Fruit fly (Drosophila melanogaster) whole organism, embryonic: ENCODE data around the gene Sap30.

Source experiments
- Atf3 ChIP-seq: fragments of 200-800 bp; sonication (Bioruptor generic); optimal IDR thresholded peaks from 3 replicates; lab custom pipeline; 2016; ENCODE audit warnings: missing biosample characterization, missing genetic modification characterization
- Bteb2 ChIP-seq: fragments of 200-800 bp; sonication (Bioruptor generic); optimal IDR thresholded peaks from 2 replicates; lab custom pipeline; 2016; ENCODE audit warnings: missing biosample characterization, missing genetic modification characterization
- CG1024 ChIP-seq: fragments of 200-800 bp; sonication (Bioruptor generic); IDR thresholded peaks from 2 replicates; pipeline ENCODE4 v1.3.6; 2022; ENCODE audit warnings: missing biosample characterization, missing genetic modification characterization
- CG10462 ChIP-seq: fragments of 200-800 bp; sonication (Bioruptor generic); optimal IDR thresholded peaks from 2 replicates; lab custom pipeline; 2016; ENCODE audit warnings: missing biosample characterization, missing genetic modification characterization
- CG10654 ChIP-seq: fragments of 200-800 bp; sonication (Bioruptor generic); optimal IDR thresholded peaks from 2 replicates; lab custom pipeline; 2016; ENCODE audit warnings: missing biosample characterization, missing genetic modification characterization
- CG11456 ChIP-seq: fragments of 200-800 bp; sonication (Bioruptor generic); IDR thresholded peaks from 3 replicates; pipeline ENCODE4 v1.3.6; 2022; ENCODE audit warnings: missing biosample characterization, missing genetic modification characterization
- CG12299 ChIP-seq: fragments of 200-800 bp; sonication (Bioruptor generic); optimal IDR thresholded peaks from 2 replicates; lab custom pipeline; 2018; ENCODE audit warnings: missing biosample characterization, mild to moderate bottlenecking, missing genetic modification characterization
- CG13123 ChIP-seq: fragments of 200-800 bp; sonication (Bioruptor generic); optimal IDR thresholded peaks from 2 replicates; lab custom pipeline; 2016; ENCODE audit warnings: missing biosample characterization, missing genetic modification characterization
- CG17359 ChIP-seq: fragments of 200-800 bp; sonication (Bioruptor generic); optimal IDR thresholded peaks from 3 replicates; lab custom pipeline; 2018; ENCODE audit warnings: missing biosample characterization, mild to moderate bottlenecking, missing genetic modification characterization, moderate library complexity
- CG17612 ChIP-seq: fragments of 200-800 bp; sonication (Bioruptor generic); IDR thresholded peaks from 2 replicates; pipeline ENCODE4 v1.3.6; 2022; ENCODE audit warnings: missing biosample characterization, missing genetic modification characterization
- CG2116 ChIP-seq: fragments of 200-800 bp; sonication (Bioruptor generic); optimal IDR thresholded peaks from 3 replicates; lab custom pipeline; 2018; ENCODE audit warnings: missing biosample characterization, mild to moderate bottlenecking, missing genetic modification characterization
- CG2120 ChIP-seq: fragments of 200-800 bp; sonication (Bioruptor generic); optimal IDR thresholded peaks from 3 replicates; lab custom pipeline; 2016; ENCODE audit warnings: missing biosample characterization, missing genetic modification characterization
- CG2712 ChIP-seq: fragments of 200-800 bp; optimal IDR thresholded peaks from 3 replicates; lab custom pipeline; 2019; ENCODE audit warnings: missing biosample characterization, mild to moderate bottlenecking, missing genetic modification characterization, moderate library complexity
- CG30020 ChIP-seq: fragments of 200-800 bp; optimal IDR thresholded peaks from 2 replicates; lab custom pipeline; 2019; ENCODE audit warnings: missing biosample characterization, mild to moderate bottlenecking, missing genetic modification characterization, moderate library complexity
- CG3065 ChIP-seq: fragments of 200-800 bp; sonication (Bioruptor generic); optimal IDR thresholded peaks from 2 replicates; lab custom pipeline; 2016; ENCODE audit warnings: missing biosample characterization, missing genetic modification characterization
- CG31224 ChIP-seq: fragments of 200-800 bp; sonication (Bioruptor generic); IDR thresholded peaks from 2 replicates; pipeline ENCODE4 v1.3.6; 2022; ENCODE audit warnings: missing biosample characterization, missing genetic modification characterization
- CG33213 ChIP-seq: fragments of 200-800 bp; sonication (Bioruptor generic); optimal IDR thresholded peaks from 3 replicates; lab custom pipeline; 2016; ENCODE audit warnings: missing biosample characterization, missing genetic modification characterization
- CG4707 ChIP-seq: fragments of 200-800 bp; sonication (Bioruptor generic); optimal IDR thresholded peaks from 2 replicates; lab custom pipeline; 2018; ENCODE audit warnings: missing biosample characterization, mild to moderate bottlenecking, missing genetic modification characterization, moderate library complexity
- CG6765 ChIP-seq: fragments of 200-800 bp; sonication (Bioruptor generic); optimal IDR thresholded peaks from 3 replicates; lab custom pipeline; 2017; ENCODE audit warnings: missing biosample characterization, mild to moderate bottlenecking, missing genetic modification characterization
- CG6854 ChIP-seq: fragments of 200-800 bp; sonication (Bioruptor generic); optimal IDR thresholded peaks from 3 replicates; lab custom pipeline; 2017; ENCODE audit warnings: missing biosample characterization, mild to moderate bottlenecking, missing genetic modification characterization
- CG7963 ChIP-seq: fragments of 200-800 bp; sonication (Bioruptor generic); IDR thresholded peaks from 3 replicates; pipeline ENCODE4 v1.3.6; 2022; ENCODE audit warnings: missing biosample characterization, missing genetic modification characterization; ENCODE audit not compliant: partially characterized antibody
- CG8089 ChIP-seq: fragments of 200-800 bp; sonication (Bioruptor generic); optimal IDR thresholded peaks from 3 replicates; lab custom pipeline; 2016; ENCODE audit warnings: missing biosample characterization, missing genetic modification characterization
- CG9876 ChIP-seq: fragments of 200-800 bp; sonication (Bioruptor generic); optimal IDR thresholded peaks from 2 replicates; lab custom pipeline; 2016; ENCODE audit warnings: missing biosample characterization, missing genetic modification characterization
- Camta ChIP-seq: fragments of 200-800 bp; sonication (Bioruptor generic); optimal IDR thresholded peaks from 2 replicates; lab custom pipeline; 2016; ENCODE audit warnings: missing biosample characterization, missing genetic modification characterization
- Dfd ChIP-seq, 2 experiments: fragments of >200 bp; optimal IDR thresholded peaks; 2 replicates each; lab custom pipeline; 2017; ENCODE audit warnings: missing biosample characterization in 2 of 2, missing genetic modification characterization in 2 of 2
- Dp ChIP-seq: fragments of 200-800 bp; sonication (Bioruptor generic); optimal IDR thresholded peaks from 2 replicates; lab custom pipeline; 2018; ENCODE audit warnings: missing biosample characterization, mild to moderate bottlenecking, missing genetic modification characterization, moderate library complexity
- Drgx ChIP-seq: fragments of 200-800 bp; sonication (Bioruptor generic); IDR thresholded peaks from 2 replicates; pipeline ENCODE4 v1.3.6; 2022; ENCODE audit warnings: missing biosample characterization, missing genetic modification characterization
- E2f1 ChIP-seq: fragments of 200-800 bp; sonication (Bioruptor generic); IDR thresholded peaks from 2 replicates; pipeline ENCODE4 v1.3.6; 2022; ENCODE audit warnings: missing biosample characterization, missing genetic modification characterization
- Hmx ChIP-seq: fragments of 200-800 bp; sonication (Bioruptor generic); optimal IDR thresholded peaks from 2 replicates; lab custom pipeline; 2016; ENCODE audit warnings: missing biosample characterization, missing genetic modification characterization
- Hsf ChIP-seq: fragments of 200-800 bp; sonication (Bioruptor generic); optimal IDR thresholded peaks from 3 replicates; lab custom pipeline; 2016; ENCODE audit warnings: missing biosample characterization, missing genetic modification characterization
- Mrtf ChIP-seq: fragments of 200-800 bp; sonication (Bioruptor generic); IDR thresholded peaks from 3 replicates; pipeline ENCODE4 v1.3.6; 2022; ENCODE audit warnings: missing biosample characterization, missing genetic modification characterization
- Oaz ChIP-seq: fragments of 200-800 bp; sonication (Bioruptor generic); IDR thresholded peaks from 2 replicates; pipeline ENCODE4 v1.3.6; 2022; ENCODE audit warnings: missing biosample characterization, missing genetic modification characterization
- Sox100B ChIP-seq: fragments of 200-800 bp; sonication (Bioruptor generic); optimal IDR thresholded peaks from 3 replicates; lab custom pipeline; 2018; ENCODE audit warnings: missing biosample characterization, mild to moderate bottlenecking, missing genetic modification characterization
- Tbp ChIP-seq: fragments of >200 bp; optimal IDR thresholded peaks from 2 replicates; lab custom pipeline; 2018; ENCODE audit warnings: missing biosample characterization, missing genetic modification characterization
- ab ChIP-seq: fragments of 200-800 bp; sonication (Bioruptor generic); optimal IDR thresholded peaks from 2 replicates; lab custom pipeline; 2016; ENCODE audit warnings: missing biosample characterization, missing genetic modification characterization
- ac ChIP-seq: fragments of 200-800 bp; sonication (Bioruptor generic); optimal IDR thresholded peaks from 3 replicates; lab custom pipeline; 2017; ENCODE audit warnings: missing biosample characterization, mild to moderate bottlenecking, missing genetic modification characterization
- az2 ChIP-seq: fragments of 200-800 bp; sonication (Bioruptor generic); optimal IDR thresholded peaks from 3 replicates; lab custom pipeline; 2016; ENCODE audit warnings: missing biosample characterization, missing genetic modification characterization
- en ChIP-seq: fragments of 200-800 bp; sonication (Bioruptor generic); optimal IDR thresholded peaks from 2 replicates; lab custom pipeline; 2016; ENCODE audit warnings: missing biosample characterization, missing genetic modification characterization
- esg ChIP-seq: fragments of 200-800 bp; sonication (Bioruptor generic); conservative IDR thresholded peaks from 2 replicates; pipeline ENCODE4 v1.3.6; 2022; ENCODE audit warnings: missing biosample characterization, missing genetic modification characterization
- fd102C ChIP-seq: fragments of 200-800 bp; sonication (Bioruptor generic); optimal IDR thresholded peaks from 2 replicates; lab custom pipeline; 2018; ENCODE audit warnings: missing biosample characterization, mild to moderate bottlenecking, missing genetic modification characterization, moderate library complexity
- gfzf ChIP-seq: fragments of 200-800 bp; sonication (Bioruptor generic); optimal IDR thresholded peaks from 2 replicates; lab custom pipeline; 2016; ENCODE audit warnings: missing biosample characterization, mild to moderate bottlenecking, missing genetic modification characterization, moderate library complexity
- grau ChIP-seq: fragments of 200-800 bp; optimal IDR thresholded peaks from 3 replicates; lab custom pipeline; 2019; ENCODE audit warnings: missing biosample characterization, mild to moderate bottlenecking, missing genetic modification characterization, moderate library complexity
- grn ChIP-seq: fragments of 200-800 bp; sonication (Bioruptor generic); optimal IDR thresholded peaks from 3 replicates; lab custom pipeline; 2017; ENCODE audit warnings: missing biosample characterization, missing genetic modification characterization
- gsb ChIP-seq: fragments of 200-800 bp; sonication (Bioruptor generic); IDR thresholded peaks from 2 replicates; pipeline ENCODE4 v1.3.6; 2022; ENCODE audit warnings: missing biosample characterization, missing genetic modification characterization
- ind ChIP-seq: fragments of 200-800 bp; sonication (Bioruptor generic); optimal IDR thresholded peaks from 3 replicates; lab custom pipeline; 2016; ENCODE audit warnings: missing biosample characterization, missing genetic modification characterization
- jigr1 ChIP-seq: fragments of 200-800 bp; sonication (Bioruptor generic); IDR thresholded peaks from 3 replicates; pipeline ENCODE4 v1.3.6; 2022; ENCODE audit warnings: missing biosample characterization, missing genetic modification characterization
- nau ChIP-seq: fragments of 200-800 bp; sonication (Bioruptor generic); optimal IDR thresholded peaks from 3 replicates; lab custom pipeline; 2017; ENCODE audit warnings: missing biosample characterization, mild to moderate bottlenecking, missing genetic modification characterization, missing genetic modification reagents
- odd ChIP-seq: fragments of 200-800 bp; sonication (Bioruptor generic); optimal IDR thresholded peaks from 2 replicates; lab custom pipeline; 2017; ENCODE audit warnings: missing biosample characterization, mild to moderate bottlenecking, missing genetic modification characterization
- otp ChIP-seq: fragments of 200-800 bp; sonication (Bioruptor generic); IDR thresholded peaks from 3 replicates; pipeline ENCODE4, ENCODE4 v1.3.6; 2022; ENCODE audit warnings: missing biosample characterization, missing genetic modification characterization
- pzg ChIP-seq: fragments of 200-800 bp; sonication (Bioruptor generic); optimal IDR thresholded peaks from 3 replicates; lab custom pipeline; 2018; ENCODE audit warnings: missing biosample characterization, mild to moderate bottlenecking, missing genetic modification characterization, moderate library complexity
- ssp ChIP-seq: fragments of 200-800 bp; sonication (Bioruptor generic); IDR thresholded peaks from 2 replicates; pipeline ENCODE4 v1.3.6; 2022; ENCODE audit warnings: missing biosample characterization, missing genetic modification characterization
- sug ChIP-seq: fragments of 200-800 bp; optimal IDR thresholded peaks from 2 replicates; lab custom pipeline; 2019; ENCODE audit warnings: missing biosample characterization, mild to moderate bottlenecking, missing genetic modification characterization, moderate library complexity
- usp ChIP-seq: fragments of >200 bp; optimal IDR thresholded peaks from 2 replicates; lab custom pipeline; 2017; ENCODE audit warnings: missing biosample characterization, missing genetic modification characterization
- wor ChIP-seq: fragments of 200-800 bp; sonication (Bioruptor generic); IDR thresholded peaks from 2 replicates; pipeline ENCODE4 v1.3.6; 2022; ENCODE audit warnings: missing biosample characterization, missing genetic modification characterization

The Sap30 gene

DNA sequence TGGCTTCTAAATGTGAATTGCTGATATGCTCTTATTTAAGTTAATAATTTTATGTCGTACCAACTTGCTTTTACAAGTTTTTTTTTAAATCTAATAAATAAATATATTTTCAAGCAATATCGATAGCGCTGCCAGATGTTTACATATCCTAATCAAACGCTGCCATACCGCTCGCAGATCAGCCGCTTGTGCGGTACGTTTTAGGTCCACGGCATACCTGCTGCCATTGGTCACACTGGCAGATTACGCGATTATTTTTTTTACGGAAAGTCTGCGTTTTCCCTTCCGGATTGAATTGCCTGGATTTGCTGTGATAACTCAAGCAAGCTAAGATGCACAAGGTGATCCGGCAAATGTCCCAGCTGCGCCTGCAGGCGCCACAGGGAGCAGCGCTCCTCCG is 3.3 kb upstream of the Sap30 start, which contains the start of gene mRpL22 (continued):
- TF ChIP-seq Hsf (no peak), odd (GFP tag; lab: Kevin White, UChicago) (no peak), usp (GFP tag; lab: Kevin White, UChicago) (no peak), CG1024 (GFP tag; lab: Robert Waterston, UW) (no peak), CG12299 (tag; lab: Kevin White, UChicago) (no peak), gfzf (GFP tag; lab: Kevin White, UChicago) (peak; percentile 71), ind (GFP tag; lab: Kevin White, UChicago) (no peak), az2 (GFP tag; lab: Kevin White, UChicago) (no peak), CG7963 (GFP tag; lab: Robert Waterston, UW) (no peak), Drgx (GFP tag; lab: Robert Waterston, UW) (no peak), CG11456 (GFP tag; lab: Robert Waterston, UW) (no peak), Camta (GFP tag; lab: Kevin White, UChicago) (no peak), nau (GFP tag; lab: Kevin White, UChicago) (no peak), Mrtf (no peak), Oaz (GFP tag; lab: Robert Waterston, UW) (no peak), otp (no peak), grn (peak; percentile 27), CG33213 (GFP tag; lab: Kevin White, UChicago) (no peak), CG17612 (GFP tag; lab: Robert Waterston, UW) (no peak), en (GFP tag; lab: Kevin White, UChicago) (no peak), Dp (GFP tag; lab: Kevin White, UChicago) (peak; percentile 76), Atf3 (GFP tag; lab: Kevin White, UChicago) (no peak), fd102C (GFP tag; lab: Kevin White, UChicago) (no peak), ab (GFP tag; lab: Kevin White, UChicago) (no peak), CG3065 (GFP tag; lab: Kevin White, UChicago) (no peak), CG6854 (GFP tag; lab: Kevin White, UChicago) (no peak), Bteb2 (GFP tag; lab: Kevin White, UChicago) (no peak), esg (GFP tag; lab: Robert Waterston, UW) (no peak), pzg (peak; percentile 66), CG9876 (no peak), Tbp (no peak), CG10462 (GFP tag; lab: Kevin White, UChicago) (no peak), CG2712 (tag; lab: Kevin White, UChicago) (peak; percentile 17), CG31224 (no peak), CG8089 (GFP tag; lab: Kevin White, UChicago) (no peak), E2f1 (GFP tag; lab: Robert Waterston, UW) (no peak), CG2116 (GFP tag; lab: Kevin White, UChicago) (peak; percentile 50), wor (GFP tag; lab: Robert Waterston, UW) (no peak), CG30020 (no peak), CG4707 (GFP tag; lab: Kevin White, UChicago) (no peak), Dfd (GFP tag; optimal IDR thresholded peaks at IDR 0.05; lab: Kevin White, UChicago) (no peak), CG10654 (GFP tag; lab: Kevin White, UChicago) (no peak), CG17359 (no peak), ssp (GFP tag; lab: Robert Waterston, UW) (no peak), ac (no peak), sug (tag; lab: Kevin White, UChicago) (no peak), Sox100B (GFP tag; lab: Kevin White, UChicago) (no peak), Hmx (GFP tag; lab: Kevin White, UChicago) (no peak), jigr1 (no peak), grau (no peak), gsb (GFP tag; lab: Robert Waterston, UW) (no peak), CG2120 (no peak), CG6765 (GFP tag; lab: Kevin White, UChicago) (no peak), CG13123 (GFP tag; lab: Kevin White, UChicago) (no peak)
